Worm (Caenorhabditis elegans): ENCODE measurements around the gene ubxn-2.

The ubxn-2 gene

ce11 chrIV:2708329-2708965, 17.2 kb downstream of the ubxn-2 start (continued):
- no peak for TF ChIP-seq eor-1 (tag; optimal IDR thresholded peaks at IDR 0.05)
- peak; percentile 17 for TF ChIP-seq elt-1 (tag; optimal IDR thresholded peaks at IDR 0.05)
- TF ChIP-seq sea-2 (GFP tag; optimal IDR thresholded peaks at IDR 0.05), result no peak
- TF ChIP-seq elt-3 (tag; optimal IDR thresholded peaks at IDR 0.05), result no peak
- TF ChIP-seq fos-1 (tag; optimal IDR thresholded peaks at IDR 0.05), result no peak
- peak; percentile 58 for TF ChIP-seq snpc-4 (tag; optimal IDR thresholded peaks at IDR 0.05)
- TF ChIP-seq ceh-82 (tag; optimal IDR thresholded peaks at IDR 0.05), result no peak
- TF ChIP-seq nhr-25 (tag; optimal IDR thresholded peaks at IDR 0.05), result peak; percentile 48
- peak; percentile 57 for TF ChIP-seq elt-2 (tag; optimal IDR thresholded peaks at IDR 0.05)
- no peak for TF ChIP-seq egl-5 (tag; optimal IDR thresholded peaks at IDR 0.05)
- TF ChIP-seq unc-39 (tag; optimal IDR thresholded peaks at IDR 0.05), result no peak
- TF ChIP-seq ceh-16 (tag; optimal IDR thresholded peaks at IDR 0.05), result no peak
- peak; percentile 60 for TF ChIP-seq nhr-43 (tag; optimal IDR thresholded peaks at IDR 0.05; ENCODE audit: poor library complexity, severe bottlenecking)
- TF ChIP-seq nhr-67 (tag; optimal IDR thresholded peaks at IDR 0.05), result no peak

- TF ChIP-seq unc-62 (GFP tag; optimal IDR thresholded peaks at IDR 0.05) (no peak), hmg-11 (tag; optimal IDR thresholded peaks at IDR 0.05) (no peak), elt-1 (tag; optimal IDR thresholded peaks at IDR 0.05) (no peak), nhr-43 (tag; optimal IDR thresholded peaks at IDR 0.05; ENCODE audit: poor library complexity, severe bottlenecking) (no peak), nhr-12 (tag; optimal IDR thresholded peaks at IDR 0.05) (no peak), nhr-28 (tag; optimal IDR thresholded peaks at IDR 0.05) (no peak), nhr-67 (tag; optimal IDR thresholded peaks at IDR 0.05) (no peak), mdl-1 (tag; optimal IDR thresholded peaks at IDR 0.05) (no peak), elt-3 (tag; optimal IDR thresholded peaks at IDR 0.05) (no peak), sea-2 (GFP tag; optimal IDR thresholded peaks at IDR 0.05) (no peak), lin-39 (tag; optimal IDR thresholded peaks at IDR 0.05) (no peak), lsy-12 (tag; optimal IDR thresholded peaks at IDR 0.05) (no peak), zag-1 (tag; optimal IDR thresholded peaks at IDR 0.05) (no peak), nfya-1 (tag; optimal IDR thresholded peaks at IDR 0.05; ENCODE audit: insufficient read depth) (no peak), ztf-11 (tag; optimal IDR thresholded peaks at IDR 0.05) (no peak), ceh-16 (tag; optimal IDR thresholded peaks at IDR 0.05) (no peak), daf-12 (tag; optimal IDR thresholded peaks at IDR 0.05) (no peak)
Observed at ce11 chrIV:2707012-2707411, 18.6 kb downstream of the ubxn-2 start, which contains the start of gene ubc-8. TSS of gene ubc-8 (minus strand) at chrIV:2707238.

- TF ChIP-seq egl-27 (tag; optimal IDR thresholded peaks at IDR 0.05) (no peak), sea-2 (GFP tag; optimal IDR thresholded peaks at IDR 0.05) (no peak)
Observed at ce11 chrIV:2705675-2706074, 19.9 kb downstream of the ubxn-2 start.

- no peak for TF ChIP-seq mdl-1 (tag; optimal IDR thresholded peaks at IDR 0.05)
- no peak for TF ChIP-seq ztf-11 (tag; optimal IDR thresholded peaks at IDR 0.05)
- TF ChIP-seq nhr-67 (tag; optimal IDR thresholded peaks at IDR 0.05), result no peak
- peak; percentile 86 for TF ChIP-seq ama-1 (optimal IDR thresholded peaks at IDR 0.05)
- TF ChIP-seq elt-3 (tag; optimal IDR thresholded peaks at IDR 0.05), result no peak
- no peak for TF ChIP-seq fkh-10 (GFP tag; optimal IDR thresholded peaks at IDR 0.05)
- peak; percentile 38 for TF ChIP-seq elt-2 (tag; optimal IDR thresholded peaks at IDR 0.05)
- peak; percentile 2 for TF ChIP-seq jun-1 (tag; optimal IDR thresholded peaks at IDR 0.05)
- TF ChIP-seq sea-2 (GFP tag; optimal IDR thresholded peaks at IDR 0.05), result no peak
- peak; percentile 3 for TF ChIP-seq egl-5 (tag; optimal IDR thresholded peaks at IDR 0.05)
- no peak for TF ChIP-seq lin-39 (tag; optimal IDR thresholded peaks at IDR 0.05)
- no peak for TF ChIP-seq zag-1 (tag; optimal IDR thresholded peaks at IDR 0.05)
- TF ChIP-seq hmg-11 (tag; optimal IDR thresholded peaks at IDR 0.05), result peak; percentile 72
- peak; percentile 60 for TF ChIP-seq lin-15B (tag; optimal IDR thresholded peaks at IDR 0.05)
- no peak for TF ChIP-seq fkh-2 (tag; optimal IDR thresholded peaks at IDR 0.05)
- TF ChIP-seq mml-1 (tag; optimal IDR thresholded peaks at IDR 0.05), result no peak
- no peak for TF ChIP-seq aly-2 (tag; optimal IDR thresholded peaks at IDR 0.05)
- TF ChIP-seq nhr-25 (tag; optimal IDR thresholded peaks at IDR 0.05), result peak; percentile 6
- TF ChIP-seq ceh-9 (tag; optimal IDR thresholded peaks at IDR 0.05), result no peak
- no peak for TF ChIP-seq eor-1 (tag; optimal IDR thresholded peaks at IDR 0.05)
- peak; percentile 30 for TF ChIP-seq nhr-23 (tag; optimal IDR thresholded peaks at IDR 0.05)
- TF ChIP-seq ceh-16 (tag; optimal IDR thresholded peaks at IDR 0.05), result no peak
- TF ChIP-seq tbx-2 (tag; optimal IDR thresholded peaks at IDR 0.05), result no peak
- TF ChIP-seq R02D3.7 (tag; optimal IDR thresholded peaks at IDR 0.05), result no peak
- no peak for TF ChIP-seq nhr-11 (tag; optimal IDR thresholded peaks at IDR 0.05)
- TF ChIP-seq snpc-4 (tag; optimal IDR thresholded peaks at IDR 0.05), result no peak
- peak; percentile 25 for TF ChIP-seq pqm-1 (tag; optimal IDR thresholded peaks at IDR 0.05)
- no peak for TF ChIP-seq fos-1 (tag; optimal IDR thresholded peaks at IDR 0.05)
- no peak for TF ChIP-seq nhr-76 (tag; optimal IDR thresholded peaks at IDR 0.05)
- no peak for TF ChIP-seq nhr-12 (tag; optimal IDR thresholded peaks at IDR 0.05)
- no peak for TF ChIP-seq unc-39 (tag; optimal IDR thresholded peaks at IDR 0.05)
- no peak for TF ChIP-seq egl-27 (tag; optimal IDR thresholded peaks at IDR 0.05)
- no peak for TF ChIP-seq unc-62 (GFP tag; optimal IDR thresholded peaks at IDR 0.05)
- TF ChIP-seq nhr-237 (tag; optimal IDR thresholded peaks at IDR 0.05), result no peak
- no peak for TF ChIP-seq skn-1 (tag; optimal IDR thresholded peaks at IDR 0.05)
- peak; percentile 50 for TF ChIP-seq ceh-28 (tag; optimal IDR thresholded peaks at IDR 0.05)
- peak; percentile 72 for TF ChIP-seq nfya-1 (tag; optimal IDR thresholded peaks at IDR 0.05; ENCODE audit: insufficient read depth)
- TF ChIP-seq lsy-12 (tag; optimal IDR thresholded peaks at IDR 0.05), result no peak
- TF ChIP-seq elt-1 (tag; optimal IDR thresholded peaks at IDR 0.05), result no peak
Observed at ce11 chrIV:2703927-2704401, 21.7 kb downstream of the ubxn-2 start, which contains the start of gene Y94H6A.5. TSS of gene Y94H6A.5 (minus strand) at chrIV:2703977.
